Fruit fly (Drosophila melanogaster) whole organism, adult: Measurements from ENCODE around the gene CG14625.

Experiments used
- CG12768 ChIP-seq: fragments of 200-800 bp; sonication (Bioruptor generic); optimal IDR thresholded peaks from 2 replicates; lab custom pipeline; 2017; ENCODE audit warnings: missing biosample characterization, missing genetic modification characterization, mild to moderate bottlenecking, moderate library complexity, missing genetic modification reagents
- CG14711 ChIP-seq: fragments of 200-800 bp; sonication (Bioruptor generic); optimal IDR thresholded peaks from 2 replicates; lab custom pipeline; 2018; ENCODE audit warnings: missing biosample characterization, mild to moderate bottlenecking, missing genetic modification characterization, moderate library complexity
- CG7045 ChIP-seq: fragments of 200-800 bp; sonication (Bioruptor generic); optimal IDR thresholded peaks from 2 replicates; lab custom pipeline; 2017; ENCODE audit warnings: missing biosample characterization, mild to moderate bottlenecking, missing genetic modification characterization
- Mnt ChIP-seq: fragments of 200-800 bp; sonication (Bioruptor generic); optimal IDR thresholded peaks from 2 replicates; lab custom pipeline; 2016; ENCODE audit warnings: missing biosample characterization, mild to moderate bottlenecking, missing genetic modification characterization
- bab1 ChIP-seq: fragments of 200-800 bp; sonication (Bioruptor generic); optimal IDR thresholded peaks from 3 replicates; lab custom pipeline; 2019; ENCODE audit warnings: missing biosample characterization, mild to moderate bottlenecking, missing genetic modification characterization, moderate library complexity
- cic ChIP-seq: fragments of 200-800 bp; sonication (Bioruptor generic); optimal IDR thresholded peaks from 2 replicates; lab custom pipeline; 2017; ENCODE audit warnings: missing biosample characterization, mild to moderate bottlenecking, missing genetic modification characterization, moderate library complexity
- cnc ChIP-seq, 2 experiments: fragments of >200 bp; optimal IDR thresholded peaks; 2 replicates each; lab custom pipeline; 2017
- ovo ChIP-seq: fragments of 200-800 bp; sonication (Bioruptor generic); optimal IDR thresholded peaks from 2 replicates; lab custom pipeline; 2016; ENCODE audit warnings: missing biosample characterization, missing genetic modification characterization
- tj ChIP-seq: fragments of 200-800 bp; sonication (Bioruptor generic); optimal IDR thresholded peaks from 3 replicates; lab custom pipeline; 2017; ENCODE audit warnings: missing biosample characterization, mild to moderate bottlenecking, missing genetic modification characterization, moderate library complexity

dm6 chrX:1173564-1173963, 25.8 kb upstream of the CG14625 start:
- TF ChIP-seq tj (no peak), cic (no peak), cnc (optimal IDR thresholded peaks at IDR 0.05; lab: Kevin White, UChicago) (no peak), Mnt (no peak), CG12768 (GFP tag; lab: Kevin White, UChicago) (no peak), CG14711 (tag; lab: Kevin White, UChicago) (no peak), ovo (GFP tag; lab: Kevin White, UChicago) (no peak), bab1 (no peak), CG7045 (GFP tag; lab: Kevin White, UChicago) (no peak)
